Worm (Caenorhabditis elegans): ENCODE measurements around the gene ocr-1.

Gene ocr-1

ce11 chrV:10814333-10814732 lies 50.2 kb downstream of the ocr-1 start:
- TF ChIP-seq nhr-232 (tag; optimal IDR thresholded peaks at IDR 0.05) (no peak), ets-4 (tag; optimal IDR thresholded peaks at IDR 0.05) (no peak), madf-2 (tag; optimal IDR thresholded peaks at IDR 0.05) (no peak), ceh-19 (GFP tag; optimal IDR thresholded peaks at IDR 0.05) (no peak), tbx-2 (tag; optimal IDR thresholded peaks at IDR 0.05) (no peak), ceh-22 (tag; optimal IDR thresholded peaks at IDR 0.05) (no peak), elt-4 (tag; optimal IDR thresholded peaks at IDR 0.05) (no peak), nhr-11 (tag; optimal IDR thresholded peaks at IDR 0.05) (no peak), ceh-18 (tag; optimal IDR thresholded peaks at IDR 0.05) (no peak), elt-2 (tag; optimal IDR thresholded peaks at IDR 0.05) (no peak), ceh-31 (tag; optimal IDR thresholded peaks at IDR 0.05) (no peak), pha-4 (tag; optimal IDR thresholded peaks at IDR 0.05) (no peak), nfya-1 (tag; optimal IDR thresholded peaks at IDR 0.05) (no peak), dve-1 (tag; optimal IDR thresholded peaks at IDR 0.05) (no peak), ceh-34 (tag; optimal IDR thresholded peaks at IDR 0.05) (no peak), ceh-48 (tag; optimal IDR thresholded peaks at IDR 0.05) (no peak), K02D7.2 (tag; optimal IDR thresholded peaks at IDR 0.05) (no peak), pag-3 (tag; optimal IDR thresholded peaks at IDR 0.05; ENCODE audit: borderline replicate concordance) (no peak), sox-2 (GFP tag; IDR thresholded peaks at IDR 0.05) (no peak), unc-3 (GFP tag; conservative IDR thresholded peaks at IDR 0.05) (no peak), unc-3 (tag; optimal IDR thresholded peaks at IDR 0.05) (no peak)

DNA sequence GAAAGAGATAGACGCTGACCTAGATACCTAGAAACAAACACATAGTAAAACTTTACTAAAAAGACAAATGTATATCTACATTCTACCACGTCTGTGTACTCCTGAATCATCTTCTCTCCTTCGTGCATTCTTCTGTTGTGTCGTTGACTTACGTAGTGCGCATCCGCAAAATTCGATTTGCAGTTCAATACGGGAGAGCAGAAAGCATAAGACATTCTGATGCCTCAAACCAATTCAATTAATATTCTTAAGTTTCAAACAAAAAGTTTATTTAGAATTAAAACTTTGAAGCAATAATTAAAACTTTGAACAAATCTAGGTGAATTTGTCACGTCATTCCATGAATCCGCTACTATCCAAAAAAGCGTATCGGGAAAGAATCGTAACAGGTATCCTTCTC lies 52.7 kb downstream of the ocr-1 start:
- TF ChIP-seq unc-42 (tag; optimal IDR thresholded peaks at IDR 0.05), result peak; percentile 88
- TF ChIP-seq hlh-6 (tag; optimal IDR thresholded peaks at IDR 0.05), result no peak
